Worm (Caenorhabditis elegans) whole organism, young adult: ENCODE measurements around the gene btb-12.

Experiments
- B0336.3 ChIP-seq: fragments of 200-800 bp; sonication (Bioruptor generic); IDR thresholded peaks from 2 replicates; pipeline ENCODE4 v1.3.6; 2022; ENCODE audit warnings: missing genetic modification characterization, missing compliant biosample characterization
- hmg-1.2 ChIP-seq: fragments of 200-800 bp; sonication (Bioruptor generic); IDR thresholded peaks from 2 replicates; pipeline ENCODE4 v1.3.6; 2022; ENCODE audit warnings: missing genetic modification reagents, missing genetic modification characterization, missing compliant biosample characterization
- lin-54 ChIP-seq: fragments of 200-800 bp; sonication (Bioruptor generic); optimal IDR thresholded peaks from 2 replicates; lab custom pipeline; 2018; ENCODE audit warnings: mild to moderate bottlenecking, missing genetic modification characterization, missing compliant biosample characterization
- nhr-80 ChIP-seq: sonication (generic microtip); optimal IDR thresholded peaks from 2 replicates; lab custom pipeline; 2016; ENCODE audit warnings: missing genetic modification characterization, missing compliant biosample characterization

- TF ChIP-seq B0336.3 (GFP tag; lab: Robert Waterston, UW) (no peak), nhr-80 (tag; lab: Kevin White, UChicago) (no peak), hmg-1.2 (no peak), lin-54 (GFP tag; lab: Kevin White, UChicago) (no peak)
Measured at ce11 chrII:1648768-1649167, 6.2 kb upstream of the btb-12 start, which contains the start of gene fbxb-21.
